Worm (Caenorhabditis elegans): ENCODE data around the gene srg-41.

srg-41 gene

ce11 chrV:11177577-11177976 lies 15.9 kb upstream of the srg-41 start, which contains the start of gene gpa-1:
Gene gpa-1 (minus strand): TSS chrV:11177677.
- TF ChIP-seq him-1 (tag; optimal IDR thresholded peaks at IDR 0.05), result no peak
- no peak for TF ChIP-seq W03F9.2 (tag; optimal IDR thresholded peaks at IDR 0.05)
- TF ChIP-seq dao-5 (tag; optimal IDR thresholded peaks at IDR 0.05), result no peak

- TF ChIP-seq dao-5 (tag; optimal IDR thresholded peaks at IDR 0.05) (no peak), him-1 (tag; optimal IDR thresholded peaks at IDR 0.05) (no peak), W03F9.2 (tag; optimal IDR thresholded peaks at IDR 0.05) (no peak)
Measured at ce11 chrV:11174663-11175062, 13.0 kb upstream of the srg-41 start.

DNA sequence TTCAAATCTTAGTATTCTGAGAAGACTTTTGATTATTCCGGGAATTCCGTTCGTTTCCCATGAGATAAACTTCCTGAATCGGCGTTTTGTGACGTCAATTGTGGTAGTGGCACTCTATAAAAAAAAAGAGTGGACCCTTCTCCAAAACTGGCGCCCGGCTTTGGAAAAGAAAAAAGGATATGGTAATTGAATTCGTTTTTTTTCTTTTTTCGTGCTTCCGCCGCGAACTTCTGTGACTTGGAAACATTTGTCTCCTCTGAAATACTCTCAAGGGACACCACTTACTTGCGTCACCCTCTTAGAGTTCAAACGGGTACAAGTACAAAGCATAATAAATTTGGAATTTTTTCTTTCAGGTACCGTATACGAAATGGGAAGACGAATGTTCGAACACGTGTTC lies 11.0 kb upstream of the srg-41 start:
- TF ChIP-seq W03F9.2 (tag; optimal IDR thresholded peaks at IDR 0.05) (no peak), dao-5 (tag; optimal IDR thresholded peaks at IDR 0.05) (no peak), him-1 (tag; optimal IDR thresholded peaks at IDR 0.05) (no peak)

- TF ChIP-seq him-1 (tag; optimal IDR thresholded peaks at IDR 0.05) (no peak), W03F9.2 (tag; optimal IDR thresholded peaks at IDR 0.05) (no peak), dao-5 (tag; optimal IDR thresholded peaks at IDR 0.05) (no peak)
Measured at ce11 chrV:11171906-11172305, 10.2 kb upstream of the srg-41 start, which contains the start of gene T19C4.5. Gene T19C4.5 (plus strand): TSS chrV:11172213.

- TF ChIP-seq dao-5 (tag; optimal IDR thresholded peaks at IDR 0.05) (no peak), W03F9.2 (tag; optimal IDR thresholded peaks at IDR 0.05) (no peak), him-1 (tag; optimal IDR thresholded peaks at IDR 0.05) (no peak)
Measured at ce11 chrV:11170564-11171329, 9.1 kb upstream of the srg-41 start.

- TF ChIP-seq W03F9.2 (tag; optimal IDR thresholded peaks at IDR 0.05), result no peak
Measured at ce11 chrV:11167745-11168144, 6.1 kb upstream of the srg-41 start.

- no peak for TF ChIP-seq dao-5 (tag; optimal IDR thresholded peaks at IDR 0.05)
- TF ChIP-seq him-1 (tag; optimal IDR thresholded peaks at IDR 0.05), result no peak
- TF ChIP-seq W03F9.2 (tag; optimal IDR thresholded peaks at IDR 0.05), result no peak
Measured at ce11 chrV:11164475-11164874, 2.8 kb upstream of the srg-41 start, which contains the start of gene srg-40. Gene srg-40 (minus strand): TSS chrV:11164575.

DNA sequence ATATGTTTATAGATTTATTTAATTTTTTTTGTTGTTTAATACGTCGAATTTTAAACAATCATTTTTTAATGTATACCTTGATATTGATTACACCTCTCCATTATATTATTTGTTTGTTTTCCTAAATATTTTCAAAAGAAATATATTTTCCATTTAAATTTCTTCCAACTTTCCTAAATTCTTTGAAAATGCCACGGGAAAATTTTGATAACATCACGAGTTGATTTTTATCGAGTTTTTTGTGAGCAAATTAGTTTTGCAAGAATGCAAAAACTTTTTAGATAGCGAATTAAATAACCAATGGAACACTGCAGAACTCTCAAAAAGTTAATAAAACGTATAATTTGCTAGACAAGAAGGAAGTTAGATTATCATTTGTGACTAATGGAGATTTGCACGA lies 3.7 kb downstream of the srg-41 start, which contains the start of gene srg-42:
Gene srg-42 (minus strand): TSS at position 101 of the 400 bp plus-strand sequence.
- no peak for TF ChIP-seq W03F9.2 (tag; optimal IDR thresholded peaks at IDR 0.05)
- TF ChIP-seq him-1 (tag; optimal IDR thresholded peaks at IDR 0.05), result no peak
- no peak for TF ChIP-seq dao-5 (tag; optimal IDR thresholded peaks at IDR 0.05)

- TF ChIP-seq him-1 (tag; optimal IDR thresholded peaks at IDR 0.05) (no peak), dao-5 (tag; optimal IDR thresholded peaks at IDR 0.05) (no peak), W03F9.2 (tag; optimal IDR thresholded peaks at IDR 0.05) (no peak)
Measured at ce11 chrV:11156589-11156988, 5.1 kb downstream of the srg-41 start.

- TF ChIP-seq him-1 (tag; optimal IDR thresholded peaks at IDR 0.05), result no peak
- TF ChIP-seq W03F9.2 (tag; optimal IDR thresholded peaks at IDR 0.05), result no peak
- no peak for TF ChIP-seq dao-5 (tag; optimal IDR thresholded peaks at IDR 0.05)
Measured at ce11 chrV:11155553-11155952, 6.1 kb downstream of the srg-41 start, which contains the start of gene srg-38. Gene srg-38 (minus strand): TSS chrV:11155653.

- TF ChIP-seq dao-5 (tag; optimal IDR thresholded peaks at IDR 0.05), result no peak
- no peak for TF ChIP-seq W03F9.2 (tag; optimal IDR thresholded peaks at IDR 0.05)
- TF ChIP-seq him-1 (tag; optimal IDR thresholded peaks at IDR 0.05), result no peak
Measured at ce11 chrV:11152333-11152732, 9.4 kb downstream of the srg-41 start, which contains the start of gene srg-39. Gene srg-39 (minus strand): TSS chrV:11152433.

- TF ChIP-seq dao-5 (tag; optimal IDR thresholded peaks at IDR 0.05) (no peak), W03F9.2 (tag; optimal IDR thresholded peaks at IDR 0.05) (no peak), him-1 (tag; optimal IDR thresholded peaks at IDR 0.05) (no peak)
Measured at ce11 chrV:11149405-11149804, 12.3 kb downstream of the srg-41 start, which contains the start of gene T19C4.1. Gene T19C4.1 (plus strand): TSS chrV:11149705.

- TF ChIP-seq him-1 (tag; optimal IDR thresholded peaks at IDR 0.05), result no peak
- no peak for TF ChIP-seq dao-5 (tag; optimal IDR thresholded peaks at IDR 0.05)
- no peak for TF ChIP-seq W03F9.2 (tag; optimal IDR thresholded peaks at IDR 0.05)
Measured at ce11 chrV:11148971-11149370, 12.7 kb downstream of the srg-41 start.

- TF ChIP-seq him-1 (tag; optimal IDR thresholded peaks at IDR 0.05), result no peak
- TF ChIP-seq W03F9.2 (tag; optimal IDR thresholded peaks at IDR 0.05), result no peak
- TF ChIP-seq dao-5 (tag; optimal IDR thresholded peaks at IDR 0.05), result no peak
Measured at ce11 chrV:11147780-11148144, 13.9 kb downstream of the srg-41 start.

Data from whole organism, L4/young adult.